Worm (Caenorhabditis elegans) whole organism, L4/young adult: Measurements from ENCODE around the gene gvd-1.

Source experiments
- W03F9.2 ChIP-seq: fragments of 150-350 bp; optimal IDR thresholded peaks from 2 replicates; lab custom pipeline; 2014; ENCODE audit warnings: missing biosample characterization, missing genetic modification characterization
- dao-5 ChIP-seq: sonication (generic microtip); optimal IDR thresholded peaks from 2 replicates; lab custom pipeline; 2016; ENCODE audit warnings: missing genotype, missing genetic modification characterization, moderate library complexity, missing compliant biosample characterization
- him-1 ChIP-seq: sonication (generic microtip); optimal IDR thresholded peaks from 2 replicates; lab custom pipeline; 2016; ENCODE audit warnings: missing genotype, missing genetic modification reagents, missing genetic modification characterization, missing compliant biosample characterization

- TF ChIP-seq him-1 (no peak), W03F9.2 (no peak), dao-5 (tag; lab: Kevin White, UChicago) (no peak)
Measured at ce11 chrII:473203-473602, 15.5 kb upstream of the gvd-1 start, which contains the start of gene W07E6.5.
